Fruit fly (Drosophila melanogaster) whole organism, adult: ENCODE results near the gene CG42525.

Source experiments
- CG12768 ChIP-seq: fragments of 200-800 bp; sonication (Bioruptor generic); optimal IDR thresholded peaks from 2 replicates; lab custom pipeline; 2017; ENCODE audit warnings: missing biosample characterization, missing genetic modification characterization, mild to moderate bottlenecking, moderate library complexity, missing genetic modification reagents
- CG5204 ChIP-seq: fragments of 200-800 bp; sonication (Bioruptor generic); optimal IDR thresholded peaks from 2 replicates; lab custom pipeline; 2016; ENCODE audit warnings: missing biosample characterization, missing genetic modification characterization
- CG7101 ChIP-seq: fragments of 200-800 bp; sonication (Bioruptor generic); optimal IDR thresholded peaks from 2 replicates; lab custom pipeline; 2018; ENCODE audit warnings: missing biosample characterization, mild to moderate bottlenecking, missing genetic modification characterization, moderate library complexity
- Crg-1 ChIP-seq: fragments of 200-800 bp; sonication (Bioruptor generic); optimal IDR thresholded peaks from 2 replicates; lab custom pipeline; 2016; ENCODE audit warnings: missing biosample characterization, missing genetic modification characterization

dm6 chr3L:3169107-3169506 is 20.4 kb downstream of the CG42525 start, which contains the start of the genes CG32278 and CG32281:
- TF ChIP-seq Crg-1 (GFP tag; lab: Kevin White, UChicago) (no peak), CG7101 (tag; lab: Kevin White, UChicago) (no peak), CG5204 (no peak), CG12768 (GFP tag; lab: Kevin White, UChicago) (no peak)
